Fruit fly (Drosophila melanogaster) whole organism, embryonic: ENCODE data around the gene Rab30.

Experiments
- ATbp ChIP-seq: fragments of 200-800 bp; sonication (Bioruptor generic); optimal IDR thresholded peaks from 2 replicates; lab custom pipeline; 2017; ENCODE audit warnings: missing biosample characterization, mild to moderate bottlenecking, missing genetic modification characterization, missing genetic modification reagents
- Atf-2 ChIP-seq: fragments of 200-800 bp; sonication (Bioruptor generic); optimal IDR thresholded peaks from 2 replicates; lab custom pipeline; 2016; ENCODE audit warnings: missing biosample characterization, missing genetic modification characterization
- CG10431 ChIP-seq: fragments of 200-800 bp; sonication (Bioruptor generic); optimal IDR thresholded peaks from 3 replicates; lab custom pipeline; 2018; ENCODE audit warnings: missing biosample characterization, mild to moderate bottlenecking, missing genetic modification characterization
- CG10654 ChIP-seq: fragments of 200-800 bp; sonication (Bioruptor generic); optimal IDR thresholded peaks from 2 replicates; lab custom pipeline; 2016; ENCODE audit warnings: missing biosample characterization, missing genetic modification characterization
- CG11085 ChIP-seq: fragments of 200-800 bp; sonication (Bioruptor generic); IDR thresholded peaks from 2 replicates; pipeline ENCODE4 v1.3.6; 2022; ENCODE audit warnings: missing biosample characterization, missing genetic modification characterization
- CG12155 ChIP-seq: fragments of 200-800 bp; sonication (Bioruptor generic); optimal IDR thresholded peaks from 3 replicates; lab custom pipeline; 2016; ENCODE audit warnings: missing biosample characterization, missing genetic modification characterization
- CG12219 ChIP-seq: fragments of 200-800 bp; sonication (Bioruptor generic); optimal IDR thresholded peaks from 3 replicates; lab custom pipeline; 2018; ENCODE audit warnings: missing biosample characterization, mild to moderate bottlenecking, missing genetic modification characterization
- CG12391 ChIP-seq: fragments of 200-800 bp; sonication (Bioruptor generic); optimal IDR thresholded peaks from 3 replicates; lab custom pipeline; 2018; ENCODE audit warnings: missing biosample characterization, mild to moderate bottlenecking, missing genetic modification characterization, moderate library complexity
- CG13123 ChIP-seq: fragments of 200-800 bp; sonication (Bioruptor generic); optimal IDR thresholded peaks from 2 replicates; lab custom pipeline; 2016; ENCODE audit warnings: missing biosample characterization, missing genetic modification characterization
- CG13287 ChIP-seq: fragments of 200-800 bp; sonication (Bioruptor generic); IDR thresholded peaks from 2 replicates; pipeline ENCODE4 v1.3.6; 2022; ENCODE audit warnings: missing biosample characterization, missing genetic modification characterization; ENCODE audit not compliant: partially characterized antibody
- CG13775 ChIP-seq: fragments of 200-800 bp; sonication (Bioruptor generic); optimal IDR thresholded peaks from 3 replicates; lab custom pipeline; 2017; ENCODE audit warnings: missing biosample characterization, mild to moderate bottlenecking, missing genetic modification characterization
- CG14710 ChIP-seq: fragments of 200-800 bp; sonication (Bioruptor generic); optimal IDR thresholded peaks from 3 replicates; lab custom pipeline; 2019; ENCODE audit warnings: missing biosample characterization, mild to moderate bottlenecking, missing genetic modification characterization, moderate library complexity
- CG15073 ChIP-seq: fragments of 200-800 bp; sonication (Bioruptor generic); optimal IDR thresholded peaks from 2 replicates; lab custom pipeline; 2016; ENCODE audit warnings: missing biosample characterization, missing genetic modification characterization
- CG17802 ChIP-seq: fragments of 200-800 bp; sonication (Bioruptor generic); optimal IDR thresholded peaks from 2 replicates; lab custom pipeline; 2018; ENCODE audit warnings: missing biosample characterization, mild to moderate bottlenecking, missing genetic modification characterization, moderate library complexity
- CG18476 ChIP-seq: fragments of 200-800 bp; sonication (Bioruptor generic); optimal IDR thresholded peaks from 2 replicates; lab custom pipeline; 2016; ENCODE audit warnings: missing biosample characterization, mild to moderate bottlenecking, missing genetic modification characterization
- CG43689 ChIP-seq: fragments of 200-800 bp; sonication (Bioruptor generic); IDR thresholded peaks from 2 replicates; pipeline ENCODE4 v1.3.6; 2022; ENCODE audit warnings: missing biosample characterization, missing genetic modification characterization
- CG4707 ChIP-seq: fragments of 200-800 bp; sonication (Bioruptor generic); optimal IDR thresholded peaks from 2 replicates; lab custom pipeline; 2018; ENCODE audit warnings: missing biosample characterization, mild to moderate bottlenecking, missing genetic modification characterization, moderate library complexity
- CG4730 ChIP-seq: fragments of 200-800 bp; sonication (Bioruptor generic); IDR thresholded peaks from 2 replicates; pipeline ENCODE4 v1.3.6; 2022; ENCODE audit warnings: missing biosample characterization, missing genetic modification characterization
- CG7357 ChIP-seq: fragments of 200-800 bp; sonication (Bioruptor generic); IDR thresholded peaks from 3 replicates; pipeline ENCODE4 v1.3.6; 2022; ENCODE audit warnings: missing biosample characterization, missing genetic modification characterization
- CG9437 ChIP-seq: fragments of 200-800 bp; sonication (Bioruptor generic); optimal IDR thresholded peaks from 2 replicates; lab custom pipeline; 2018; ENCODE audit warnings: missing biosample characterization, mild to moderate bottlenecking, missing genetic modification characterization
- CG9932 ChIP-seq: fragments of 200-800 bp; sonication (Bioruptor generic); IDR thresholded peaks from 2 replicates; pipeline ENCODE4 v1.3.6; 2022; ENCODE audit warnings: missing biosample characterization, missing genetic modification characterization
- CrebB ChIP-seq: fragments of 200-800 bp; sonication (Bioruptor generic); optimal IDR thresholded peaks from 3 replicates; lab custom pipeline; 2018; ENCODE audit warnings: missing biosample characterization, mild to moderate bottlenecking, missing genetic modification characterization
- Deaf1 ChIP-seq: fragments of 200-800 bp; optimal IDR thresholded peaks from 3 replicates; lab custom pipeline; 2019; ENCODE audit warnings: missing biosample characterization, mild to moderate bottlenecking, missing genetic modification characterization, moderate library complexity
- Fer2 ChIP-seq: fragments of 200-800 bp; sonication (Bioruptor generic); optimal IDR thresholded peaks from 2 replicates; lab custom pipeline; 2018; ENCODE audit warnings: missing biosample characterization, mild to moderate bottlenecking, missing genetic modification characterization, moderate library complexity
- Hr78 ChIP-seq, 2 experiments: fragments of 200-800 bp in 1 of 2; fragments of >200 bp in 1 of 2; sonication (Bioruptor generic) in 1 of 2; optimal IDR thresholded peaks; 2 replicates each; lab custom pipeline; 2017 to 2019; ENCODE audit warnings: missing biosample characterization in 2 of 2, missing genetic modification characterization in 2 of 2, mild to moderate bottlenecking in 1 of 2, moderate library complexity in 1 of 2
- Kr ChIP-seq: fragments of 200-800 bp; sonication (Bioruptor generic); optimal IDR thresholded peaks from 2 replicates; lab custom pipeline; 2017; ENCODE audit warnings: missing biosample characterization, mild to moderate bottlenecking, missing genetic modification characterization
- Mad ChIP-seq: fragments of 200-800 bp; sonication (Bioruptor generic); optimal IDR thresholded peaks from 2 replicates; lab custom pipeline; 2016; ENCODE audit warnings: missing biosample characterization, missing genetic modification characterization
- Ptx1 ChIP-seq: fragments of 200-800 bp; sonication (Bioruptor generic); IDR thresholded peaks from 2 replicates; pipeline ENCODE4 v1.3.6; 2022; ENCODE audit warnings: missing biosample characterization, missing genetic modification characterization
- Sox102F ChIP-seq: fragments of 200-800 bp; sonication (Bioruptor generic); optimal IDR thresholded peaks from 2 replicates; lab custom pipeline; 2018; ENCODE audit warnings: missing biosample characterization, mild to moderate bottlenecking, missing genetic modification characterization, moderate library complexity
- TFAM ChIP-seq: fragments of 200-800 bp; sonication (Bioruptor generic); optimal IDR thresholded peaks from 2 replicates; lab custom pipeline; 2017; ENCODE audit warnings: missing biosample characterization, missing genetic modification characterization, inconsistent platforms
- Usf ChIP-seq: fragments of 200-800 bp; sonication (Bioruptor generic); optimal IDR thresholded peaks from 2 replicates; lab custom pipeline; 2017; ENCODE audit warnings: missing genotype, missing biosample characterization, missing genetic modification characterization
- Xrp1 ChIP-seq: fragments of 200-800 bp; sonication (Bioruptor generic); IDR thresholded peaks from 2 replicates; pipeline ENCODE4 v1.3.6; 2022; ENCODE audit warnings: missing biosample characterization, missing genetic modification characterization
- bigmax ChIP-seq: fragments of 200-800 bp; sonication (Bioruptor generic); optimal IDR thresholded peaks from 2 replicates; lab custom pipeline; 2018; ENCODE audit warnings: missing biosample characterization, mild to moderate bottlenecking, missing genetic modification characterization
- br ChIP-seq: fragments of >200 bp; optimal IDR thresholded peaks from 2 replicates; lab custom pipeline; 2017
- croc ChIP-seq: fragments of 200-800 bp; sonication (Bioruptor generic); conservative IDR thresholded peaks from 3 replicates; pipeline ENCODE4 v1.3.6; 2022; ENCODE audit warnings: missing biosample characterization, missing genetic modification characterization
- ems ChIP-seq: fragments of 200-800 bp; sonication (Bioruptor generic); optimal IDR thresholded peaks from 3 replicates; lab custom pipeline; 2016; ENCODE audit warnings: missing biosample characterization, missing genetic modification characterization
- gce ChIP-seq: fragments of 200-800 bp; sonication (Bioruptor generic); IDR thresholded peaks from 3 replicates; pipeline ENCODE4 v1.3.6; 2022; ENCODE audit warnings: missing biosample characterization, missing genetic modification characterization
- grau ChIP-seq: fragments of 200-800 bp; optimal IDR thresholded peaks from 3 replicates; lab custom pipeline; 2019; ENCODE audit warnings: missing biosample characterization, mild to moderate bottlenecking, missing genetic modification characterization, moderate library complexity
- gsb-n ChIP-seq: fragments of 200-800 bp; sonication (Bioruptor generic); optimal IDR thresholded peaks from 3 replicates; lab custom pipeline; 2018; ENCODE audit warnings: missing biosample characterization, mild to moderate bottlenecking, missing genetic modification characterization
- hth ChIP-seq: fragments of >200 bp; optimal IDR thresholded peaks from 2 replicates; lab custom pipeline; 2017; ENCODE audit warnings: inconsistent platforms
- jing ChIP-seq: fragments of 200-800 bp; sonication (Bioruptor generic); optimal IDR thresholded peaks from 2 replicates; lab custom pipeline; 2018; ENCODE audit warnings: missing biosample characterization, mild to moderate bottlenecking, missing genetic modification characterization
- lov ChIP-seq, 2 experiments: fragments of 200-800 bp in 1 of 2; fragments of >200 bp in 1 of 2; sonication (Bioruptor generic) in 1 of 2; IDR thresholded peaks in 1 of 2; optimal IDR thresholded peaks in 1 of 2; 2 replicates in 1 of 2; 3 replicates in 1 of 2; pipeline versions ENCODE4 v1.3.6 to Lab custom; 2017 to 2022; ENCODE audit warnings: missing biosample characterization in 1 of 2, missing genetic modification characterization in 1 of 2
- oc ChIP-seq: fragments of 200-800 bp; sonication (Bioruptor generic); optimal IDR thresholded peaks from 2 replicates; lab custom pipeline; 2018; ENCODE audit warnings: missing biosample characterization, mild to moderate bottlenecking, missing genetic modification characterization, moderate library complexity
- otp ChIP-seq: fragments of 200-800 bp; sonication (Bioruptor generic); IDR thresholded peaks from 3 replicates; pipeline ENCODE4, ENCODE4 v1.3.6; 2022; ENCODE audit warnings: missing biosample characterization, missing genetic modification characterization
- phol ChIP-seq: fragments of 200-800 bp; sonication (Bioruptor generic); optimal IDR thresholded peaks from 3 replicates; lab custom pipeline; 2018; ENCODE audit warnings: missing biosample characterization, mild to moderate bottlenecking, missing genetic modification characterization, moderate library complexity
- prd ChIP-seq, 3 experiments: fragments of >200 bp in 2 of 3; fragments of 200-800 bp in 1 of 3; sonication (Bioruptor generic) in 1 of 3; optimal IDR thresholded peaks in 2 of 3; IDR thresholded peaks in 1 of 3; 2 replicates in 2 of 3; 3 replicates in 1 of 3; pipeline versions ENCODE4 v1.3.6 to Lab custom; 2017 to 2022; ENCODE audit warnings: missing biosample characterization in 1 of 3, missing genetic modification characterization in 1 of 3
- salm ChIP-seq: fragments of 200-800 bp; sonication (Bioruptor generic); optimal IDR thresholded peaks from 2 replicates; lab custom pipeline; 2018; ENCODE audit warnings: missing biosample characterization, mild to moderate bottlenecking, missing genetic modification characterization
- sqz ChIP-seq: fragments of 200-800 bp; sonication (Bioruptor generic); optimal IDR thresholded peaks from 3 replicates; lab custom pipeline; 2018; ENCODE audit warnings: missing biosample characterization, mild to moderate bottlenecking, missing genetic modification characterization
- sug ChIP-seq: fragments of 200-800 bp; optimal IDR thresholded peaks from 2 replicates; lab custom pipeline; 2019; ENCODE audit warnings: missing biosample characterization, mild to moderate bottlenecking, missing genetic modification characterization, moderate library complexity

The Rab30 gene

dm6 chr2L:7042150-7042811 lies 9.9 kb upstream of the Rab30 start (continued):
- TF ChIP-seq jing (GFP tag; lab: Kevin White, UChicago) (no peak), CG7357 (0 out of 3 replicates have a peak, but pooled peaks have one; percentile 7), br (no peak), Mad (GFP tag; lab: Kevin White, UChicago) (peak; percentile 59), Ptx1 (GFP tag; lab: Robert Waterston, UW) (peak; percentile 68), CG4707 (peak; percentile 13), gce (GFP tag; lab: Robert Waterston, UW) (no peak; the same call in 2 of the 3 replicates), CG10431 (no peak), CG13775 (peak; percentile 49), Hr78 (GFP tag; optimal IDR thresholded peaks at IDR 0.05; lab: Kevin White, UChicago) (no peak), bigmax (GFP tag; lab: Kevin White, UChicago) (peak; percentile 42), salm (no peak), CG15073 (GFP tag; lab: Kevin White, UChicago) (no peak), CG4730 (GFP tag; lab: Robert Waterston, UW) (no peak), ATbp (GFP tag; lab: Kevin White, UChicago) (no peak), Usf (GFP tag; lab: Kevin White, UChicago) (no peak), CG18476 (GFP tag; lab: Kevin White, UChicago) (peak; percentile 15), hth (no peak), gsb-n (tag; lab: Kevin White, UChicago) (no peak), oc (tag; lab: Kevin White, UChicago) (no peak), grau (tag; lab: Kevin White, UChicago) (peak; percentile 19), CG43689 (no peak), TFAM (no peak), ems (GFP tag; lab: Kevin White, UChicago) (peak; percentile 47), Fer2 (no peak), croc (no peak), CrebB (tag; lab: Kevin White, UChicago) (peak; percentile 70), Kr (GFP tag; lab: Kevin White, UChicago) (no peak), otp (GFP tag; lab: Robert Waterston, UW) (peak; percentile 4; the same call in 1 of the 3 replicates), CG13123 (GFP tag; lab: Kevin White, UChicago) (peak; percentile 51), lov (optimal IDR thresholded peaks at IDR 0.05; lab: Kevin White, UChicago) (no peak), lov (GFP tag; IDR thresholded peaks at IDR 0.05; lab: Robert Waterston, UW) (0 out of 3 replicates have a peak, but pooled peaks have one; percentile 59), CG9932 (GFP tag; lab: Robert Waterston, UW) (peak; percentile 68), CG12219 (GFP tag; lab: Kevin White, UChicago) (peak; percentile 43), CG12391 (tag; lab: Kevin White, UChicago) (peak; percentile 52), Atf-2 (GFP tag; lab: Kevin White, UChicago) (no peak), sug (tag; lab: Kevin White, UChicago) (peak; percentile 53), phol (peak; percentile 21), sqz (GFP tag; lab: Kevin White, UChicago) (no peak), Deaf1 (tag; lab: Kevin White, UChicago) (peak; percentile 53), CG14710 (tag; lab: Kevin White, UChicago) (peak; percentile 61), prd (optimal IDR thresholded peaks at IDR 0.05; lab: Kevin White, UChicago) (no peak), prd (GFP tag; IDR thresholded peaks at IDR 0.05; lab: Robert Waterston, UW) (peak; percentile 55; the same call in 2 of the 3 replicates), CG17802 (tag; lab: Kevin White, UChicago) (no peak), CG9437 (GFP tag; lab: Kevin White, UChicago) (peak; percentile 84), CG13287 (GFP tag; lab: Robert Waterston, UW) (peak; percentile 85), CG11085 (GFP tag; lab: Robert Waterston, UW) (peak; percentile 59), Sox102F (GFP tag; lab: Kevin White, UChicago) (peak; percentile 49), CG10654 (GFP tag; lab: Kevin White, UChicago) (no peak), CG12155 (peak; percentile 0), Xrp1 (GFP tag; lab: Robert Waterston, UW) (no peak)
